Fruit fly (Drosophila melanogaster) whole organism, embryonic: ENCODE measurements around the gene Fer3.

ENCODE experiments used
- CG11456 ChIP-seq: fragments of 200-800 bp; sonication (Bioruptor generic); IDR thresholded peaks from 3 replicates; pipeline ENCODE4 v1.3.6; 2022; ENCODE audit warnings: missing biosample characterization, missing genetic modification characterization
- CG11695 ChIP-seq: fragments of 200-800 bp; sonication (Bioruptor generic); IDR thresholded peaks from 3 replicates; pipeline ENCODE4 v1.3.6; 2022; ENCODE audit warnings: missing biosample characterization, missing genetic modification characterization
- CG18011 ChIP-seq: fragments of 200-800 bp; sonication (Bioruptor generic); optimal IDR thresholded peaks from 2 replicates; lab custom pipeline; 2017; ENCODE audit warnings: missing biosample characterization, missing genetic modification characterization, mild to moderate bottlenecking, moderate library complexity, missing genotype
- CG7745 ChIP-seq: fragments of 200-800 bp; sonication (Bioruptor generic); optimal IDR thresholded peaks from 2 replicates; lab custom pipeline; 2018; ENCODE audit warnings: missing biosample characterization, mild to moderate bottlenecking, missing genetic modification characterization, moderate library complexity
- CG8478 ChIP-seq: fragments of >200 bp; optimal IDR thresholded peaks from 2 replicates; lab custom pipeline; 2018
- Lhr ChIP-seq: fragments of 200-800 bp; sonication (Bioruptor generic); optimal IDR thresholded peaks from 3 replicates; lab custom pipeline; 2017; ENCODE audit warnings: mild to moderate bottlenecking, missing biosample characterization, missing genetic modification reagents, missing genetic modification characterization
- pan ChIP-seq, 4 experiments: fragments of >200 bp in 3 of 4; fragments of 200-800 bp in 1 of 4; sonication (Bioruptor generic) in 1 of 4; optimal IDR thresholded peaks in 3 of 4; IDR thresholded peaks in 1 of 4; 2 replicates each; pipeline versions ENCODE4 v1.3.6 to Lab custom; 2017 to 2022; ENCODE audit warnings: missing biosample characterization in 2 of 4, missing genetic modification characterization in 2 of 4, mixed read lengths in 1 of 4
- sisA ChIP-seq: fragments of 200-800 bp; sonication (Bioruptor generic); IDR thresholded peaks from 2 replicates; pipeline ENCODE4 v1.3.6; 2022; ENCODE audit warnings: missing biosample characterization, missing genetic modification characterization
- so ChIP-seq: fragments of 200-800 bp; sonication (Bioruptor generic); IDR thresholded peaks from 3 replicates; pipeline ENCODE4 v1.3.6; 2022; ENCODE audit warnings: missing biosample characterization, missing genetic modification characterization
- stc ChIP-seq: fragments of 200-800 bp; sonication (Bioruptor generic); IDR thresholded peaks from 2 replicates; pipeline ENCODE4 v1.3.6; 2022; ENCODE audit warnings: missing biosample characterization, missing genetic modification characterization

DNA sequence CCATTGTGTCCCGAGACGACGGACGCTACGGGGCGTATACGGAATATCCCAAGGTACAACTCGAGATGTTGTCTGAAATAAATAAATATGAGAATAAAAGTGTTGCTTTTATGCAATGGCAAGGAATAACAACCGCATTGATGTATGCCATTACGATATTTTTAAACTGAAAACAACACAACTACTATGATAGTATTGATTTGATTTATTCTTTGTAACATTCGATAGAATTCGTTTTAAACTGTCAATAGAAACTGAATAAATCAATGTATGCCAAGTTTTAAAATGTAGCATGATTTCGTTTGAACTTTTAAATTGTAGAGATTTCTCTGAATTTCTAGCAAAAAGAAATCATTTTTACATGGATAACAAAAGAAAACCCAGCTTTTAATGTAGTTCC, 2.1 kb upstream of the Fer3 start, which contains the start of gene CG14717:
- TF ChIP-seq CG18011 = no peak
- no peak for TF ChIP-seq CG11456 (GFP tag; lab: Robert Waterston, UW)
- no peak for TF ChIP-seq Lhr (GFP tag; lab: Kevin White, UChicago)
- TF ChIP-seq pan (optimal IDR thresholded peaks at IDR 0.05; lab: Kevin White, UChicago) = no peak
- TF ChIP-seq pan (GFP tag; optimal IDR thresholded peaks at IDR 0.05 in 1 of 2, IDR thresholded peaks at IDR 0.05 in 1 of 2) = no peak
- no peak for TF ChIP-seq so (GFP tag; lab: Robert Waterston, UW)
- TF ChIP-seq stc = no peak
- no peak for TF ChIP-seq sisA (GFP tag; lab: Robert Waterston, UW)
- TF ChIP-seq CG7745 (tag; lab: Kevin White, UChicago) = no peak
- no peak for TF ChIP-seq CG8478 (lab: Kevin White, UChicago)
- TF ChIP-seq CG11695 (GFP tag; lab: Robert Waterston, UW) = no peak
